Fruit fly (Drosophila melanogaster) whole organism, embryonic: ENCODE measurements around the gene CAH6.

ENCODE experiments used
- Blimp-1 ChIP-seq: fragments of 200-800 bp; sonication (Bioruptor generic); optimal IDR thresholded peaks from 3 replicates; lab custom pipeline; 2018; ENCODE audit warnings: missing biosample characterization, missing genetic modification characterization, mild to moderate bottlenecking, moderate library complexity, missing genetic modification reagents
- CG12071 ChIP-seq: fragments of 200-800 bp; sonication (Bioruptor generic); optimal IDR thresholded peaks from 3 replicates; lab custom pipeline; 2018; ENCODE audit warnings: missing biosample characterization, mild to moderate bottlenecking, missing genetic modification characterization
- CG12391 ChIP-seq: fragments of 200-800 bp; sonication (Bioruptor generic); optimal IDR thresholded peaks from 3 replicates; lab custom pipeline; 2018; ENCODE audit warnings: missing biosample characterization, mild to moderate bottlenecking, missing genetic modification characterization, moderate library complexity
- CG13424 ChIP-seq: fragments of 200-800 bp; sonication (Bioruptor generic); optimal IDR thresholded peaks from 2 replicates; lab custom pipeline; 2019; ENCODE audit warnings: missing biosample characterization, mild to moderate bottlenecking, missing genetic modification characterization, moderate library complexity
- CG17361 ChIP-seq: fragments of 200-800 bp; sonication (Bioruptor generic); IDR thresholded peaks from 3 replicates; pipeline ENCODE4 v1.3.6; 2022; ENCODE audit warnings: missing biosample characterization, missing genetic modification characterization
- CG18619 ChIP-seq: fragments of 200-800 bp; sonication (Bioruptor generic); optimal IDR thresholded peaks from 3 replicates; lab custom pipeline; 2017; ENCODE audit warnings: missing biosample characterization, mild to moderate bottlenecking, missing genetic modification characterization
- CG2116 ChIP-seq: fragments of 200-800 bp; sonication (Bioruptor generic); optimal IDR thresholded peaks from 3 replicates; lab custom pipeline; 2018; ENCODE audit warnings: missing biosample characterization, mild to moderate bottlenecking, missing genetic modification characterization
- CG34376 ChIP-seq: fragments of 200-800 bp; sonication (Bioruptor generic); optimal IDR thresholded peaks from 2 replicates; lab custom pipeline; 2018; ENCODE audit warnings: missing biosample characterization, mild to moderate bottlenecking, missing genetic modification characterization
- CG4617 ChIP-seq: fragments of 200-800 bp; sonication (Bioruptor generic); optimal IDR thresholded peaks from 3 replicates; lab custom pipeline; 2016; ENCODE audit warnings: missing biosample characterization, missing genetic modification characterization, borderline replicate concordance
- CG4854 ChIP-seq: fragments of 200-800 bp; sonication (Bioruptor generic); optimal IDR thresholded peaks from 2 replicates; lab custom pipeline; 2016; ENCODE audit warnings: missing biosample characterization, missing genetic modification characterization, inconsistent platforms
- CG6765 ChIP-seq: fragments of 200-800 bp; sonication (Bioruptor generic); optimal IDR thresholded peaks from 3 replicates; lab custom pipeline; 2017; ENCODE audit warnings: missing biosample characterization, mild to moderate bottlenecking, missing genetic modification characterization
- CG7556 ChIP-seq: fragments of 200-800 bp; sonication (Bioruptor generic); optimal IDR thresholded peaks from 2 replicates; lab custom pipeline; 2017; ENCODE audit warnings: missing biosample characterization, mild to moderate bottlenecking, missing genetic modification characterization
- CG8924 ChIP-seq: fragments of 200-800 bp; optimal IDR thresholded peaks from 3 replicates; lab custom pipeline; 2019; ENCODE audit warnings: missing biosample characterization, mild to moderate bottlenecking, missing genetic modification characterization, moderate library complexity
- CG8944 ChIP-seq: fragments of 200-800 bp; sonication (Bioruptor generic); optimal IDR thresholded peaks from 3 replicates; lab custom pipeline; 2016; ENCODE audit warnings: missing biosample characterization, missing genetic modification characterization
- CoRest ChIP-seq: fragments of 200-800 bp; sonication (Bioruptor generic); optimal IDR thresholded peaks from 3 replicates; lab custom pipeline; 2018; ENCODE audit warnings: missing biosample characterization, mild to moderate bottlenecking, missing genetic modification characterization, moderate library complexity
- CrebB ChIP-seq: fragments of 200-800 bp; sonication (Bioruptor generic); optimal IDR thresholded peaks from 3 replicates; lab custom pipeline; 2018; ENCODE audit warnings: missing biosample characterization, mild to moderate bottlenecking, missing genetic modification characterization
- HLHmδ ChIP-seq: fragments of 200-800 bp; sonication (Bioruptor generic); optimal IDR thresholded peaks from 2 replicates; lab custom pipeline; 2018; ENCODE audit warnings: missing biosample characterization, mild to moderate bottlenecking, missing genetic modification characterization, moderate library complexity
- Hr78 ChIP-seq, 2 experiments: fragments of 200-800 bp in 1 of 2; fragments of >200 bp in 1 of 2; sonication (Bioruptor generic) in 1 of 2; optimal IDR thresholded peaks; 2 replicates each; lab custom pipeline; 2017 to 2019; ENCODE audit warnings: missing biosample characterization in 2 of 2, missing genetic modification characterization in 2 of 2, mild to moderate bottlenecking in 1 of 2, moderate library complexity in 1 of 2
- Lhr ChIP-seq: fragments of 200-800 bp; sonication (Bioruptor generic); optimal IDR thresholded peaks from 3 replicates; lab custom pipeline; 2017; ENCODE audit warnings: mild to moderate bottlenecking, missing biosample characterization, missing genetic modification reagents, missing genetic modification characterization
- MTF-1 ChIP-seq: fragments of 200-800 bp; sonication (Bioruptor generic); optimal IDR thresholded peaks from 2 replicates; lab custom pipeline; 2018; ENCODE audit warnings: missing biosample characterization, mild to moderate bottlenecking, missing genetic modification characterization, borderline replicate concordance
- Neu2 ChIP-seq: fragments of 200-800 bp; sonication (Bioruptor generic); optimal IDR thresholded peaks from 3 replicates; lab custom pipeline; 2016; ENCODE audit warnings: missing biosample characterization, missing genetic modification characterization, borderline replicate concordance
- Side ChIP-seq: fragments of 200-800 bp; sonication (Bioruptor generic); optimal IDR thresholded peaks from 2 replicates; lab custom pipeline; 2016; ENCODE audit warnings: missing biosample characterization, missing genetic modification characterization
- Sox100B ChIP-seq: fragments of 200-800 bp; sonication (Bioruptor generic); optimal IDR thresholded peaks from 3 replicates; lab custom pipeline; 2018; ENCODE audit warnings: missing biosample characterization, mild to moderate bottlenecking, missing genetic modification characterization
- YL-1 ChIP-seq: fragments of 200-800 bp; sonication (Bioruptor generic); optimal IDR thresholded peaks from 3 replicates; lab custom pipeline; 2017; ENCODE audit warnings: missing biosample characterization, mild to moderate bottlenecking, missing genetic modification characterization
- ac ChIP-seq: fragments of 200-800 bp; sonication (Bioruptor generic); optimal IDR thresholded peaks from 3 replicates; lab custom pipeline; 2017; ENCODE audit warnings: missing biosample characterization, mild to moderate bottlenecking, missing genetic modification characterization
- bowl ChIP-seq: fragments of 200-800 bp; sonication (Bioruptor generic); IDR thresholded peaks from 2 replicates; pipeline ENCODE4 v1.3.6; 2022; ENCODE audit warnings: missing biosample characterization, missing genetic modification characterization
- bsh ChIP-seq, 2 experiments: fragments of 200-800 bp; sonication (Bioruptor generic); optimal IDR thresholded peaks; 2 replicates each; lab custom pipeline; 2017 to 2018; ENCODE audit warnings: mild to moderate bottlenecking in 2 of 2, missing biosample characterization in 2 of 2, missing genetic modification characterization in 2 of 2, moderate library complexity in 1 of 2
- cato ChIP-seq: fragments of 200-800 bp; sonication (Bioruptor generic); optimal IDR thresholded peaks from 2 replicates; lab custom pipeline; 2016; ENCODE audit warnings: missing biosample characterization, missing genetic modification characterization, borderline replicate concordance
- ci ChIP-seq: fragments of 200-800 bp; sonication (Bioruptor generic); IDR thresholded peaks from 3 replicates; pipeline ENCODE4 v1.3.6; 2022; ENCODE audit warnings: missing biosample characterization, missing genetic modification characterization
- corto ChIP-seq: fragments of 200-800 bp; sonication (Bioruptor generic); optimal IDR thresholded peaks from 2 replicates; lab custom pipeline; 2016; ENCODE audit warnings: missing biosample characterization, mild to moderate bottlenecking, missing genetic modification characterization, moderate library complexity
- crc ChIP-seq: fragments of 200-800 bp; sonication (Bioruptor generic); optimal IDR thresholded peaks from 2 replicates; lab custom pipeline; 2016; ENCODE audit warnings: missing biosample characterization, missing genetic modification characterization
- da ChIP-seq: fragments of 200-800 bp; sonication (Bioruptor generic); optimal IDR thresholded peaks from 2 replicates; lab custom pipeline; 2016; ENCODE audit warnings: missing biosample characterization, missing genetic modification characterization
- dm ChIP-seq: fragments of 200-800 bp; sonication (Bioruptor generic); optimal IDR thresholded peaks from 3 replicates; lab custom pipeline; 2016; ENCODE audit warnings: missing biosample characterization, missing genetic modification characterization
- dmrt11E ChIP-seq: fragments of 200-800 bp; sonication (Bioruptor generic); optimal IDR thresholded peaks from 3 replicates; lab custom pipeline; 2018; ENCODE audit warnings: missing biosample characterization, mild to moderate bottlenecking, missing genetic modification characterization, moderate library complexity
- dmrt99B ChIP-seq: fragments of 200-800 bp; sonication (Bioruptor generic); optimal IDR thresholded peaks from 2 replicates; lab custom pipeline; 2018; ENCODE audit warnings: missing biosample characterization, mild to moderate bottlenecking, missing genetic modification characterization, moderate library complexity
- exex ChIP-seq: fragments of 200-800 bp; sonication (Bioruptor generic); optimal IDR thresholded peaks from 4 replicates; lab custom pipeline; 2018; ENCODE audit warnings: missing biosample characterization, mild to moderate bottlenecking, missing genetic modification characterization, moderate library complexity
- fru ChIP-seq: fragments of >200 bp; optimal IDR thresholded peaks from 2 replicates; lab custom pipeline; 2017
- ftz-f1 ChIP-seq: fragments of 200-800 bp; sonication (Bioruptor generic); optimal IDR thresholded peaks from 2 replicates; lab custom pipeline; 2016; ENCODE audit warnings: missing biosample characterization, missing genetic modification characterization
- gem ChIP-seq: fragments of 200-800 bp; sonication (Bioruptor generic); optimal IDR thresholded peaks from 2 replicates; lab custom pipeline; 2019; ENCODE audit warnings: missing biosample characterization, mild to moderate bottlenecking, missing genetic modification characterization, moderate library complexity
- gsb-n ChIP-seq: fragments of 200-800 bp; sonication (Bioruptor generic); optimal IDR thresholded peaks from 3 replicates; lab custom pipeline; 2018; ENCODE audit warnings: missing biosample characterization, mild to moderate bottlenecking, missing genetic modification characterization
- oc ChIP-seq: fragments of 200-800 bp; sonication (Bioruptor generic); optimal IDR thresholded peaks from 2 replicates; lab custom pipeline; 2018; ENCODE audit warnings: missing biosample characterization, mild to moderate bottlenecking, missing genetic modification characterization, moderate library complexity
- stc ChIP-seq: fragments of 200-800 bp; sonication (Bioruptor generic); IDR thresholded peaks from 2 replicates; pipeline ENCODE4 v1.3.6; 2022; ENCODE audit warnings: missing biosample characterization, missing genetic modification characterization
- toy ChIP-seq: fragments of 200-800 bp; sonication (Bioruptor generic); IDR thresholded peaks from 2 replicates; pipeline ENCODE4 v1.3.6; 2022; ENCODE audit warnings: missing biosample characterization, missing genetic modification characterization
- unpg ChIP-seq: fragments of 200-800 bp; sonication (Bioruptor generic); optimal IDR thresholded peaks from 3 replicates; lab custom pipeline; 2018; ENCODE audit warnings: missing biosample characterization, mild to moderate bottlenecking, missing genetic modification characterization, moderate library complexity
- vvl ChIP-seq: fragments of 200-800 bp; sonication (Bioruptor generic); IDR thresholded peaks from 2 replicates; pipeline ENCODE4 v1.3.6; 2022; ENCODE audit warnings: missing biosample characterization, missing genetic modification characterization
- zf30C ChIP-seq: fragments of 200-800 bp; sonication (Bioruptor generic); optimal IDR thresholded peaks from 3 replicates; lab custom pipeline; 2018; ENCODE audit warnings: missing biosample characterization, mild to moderate bottlenecking, missing genetic modification characterization

CAH6 gene

DNA sequence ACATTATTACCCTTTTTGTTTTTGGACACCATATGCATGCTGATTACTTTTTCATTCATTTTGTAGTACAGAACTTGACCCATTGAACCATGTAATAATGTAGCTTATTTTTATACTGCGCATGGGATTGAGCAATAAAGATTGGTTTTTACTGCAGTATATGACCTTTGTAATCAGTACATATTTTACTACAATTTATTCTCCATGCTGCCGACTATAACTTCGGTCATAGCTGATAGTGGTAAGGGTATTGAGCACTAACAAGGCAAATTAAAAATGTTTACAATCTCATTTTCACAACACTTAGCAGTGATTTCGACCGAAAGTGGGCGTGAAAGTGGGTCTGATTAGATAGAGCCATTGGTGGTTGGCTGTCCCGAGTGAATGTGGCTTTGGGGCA lies 49.1 kb downstream of the CAH6 start (continued):
- TF ChIP-seq CG12391 (tag; lab: Kevin White, UChicago): peak; percentile 1
- TF ChIP-seq Neu2: no peak
- no peak for TF ChIP-seq Sox100B (GFP tag; lab: Kevin White, UChicago)

DNA sequence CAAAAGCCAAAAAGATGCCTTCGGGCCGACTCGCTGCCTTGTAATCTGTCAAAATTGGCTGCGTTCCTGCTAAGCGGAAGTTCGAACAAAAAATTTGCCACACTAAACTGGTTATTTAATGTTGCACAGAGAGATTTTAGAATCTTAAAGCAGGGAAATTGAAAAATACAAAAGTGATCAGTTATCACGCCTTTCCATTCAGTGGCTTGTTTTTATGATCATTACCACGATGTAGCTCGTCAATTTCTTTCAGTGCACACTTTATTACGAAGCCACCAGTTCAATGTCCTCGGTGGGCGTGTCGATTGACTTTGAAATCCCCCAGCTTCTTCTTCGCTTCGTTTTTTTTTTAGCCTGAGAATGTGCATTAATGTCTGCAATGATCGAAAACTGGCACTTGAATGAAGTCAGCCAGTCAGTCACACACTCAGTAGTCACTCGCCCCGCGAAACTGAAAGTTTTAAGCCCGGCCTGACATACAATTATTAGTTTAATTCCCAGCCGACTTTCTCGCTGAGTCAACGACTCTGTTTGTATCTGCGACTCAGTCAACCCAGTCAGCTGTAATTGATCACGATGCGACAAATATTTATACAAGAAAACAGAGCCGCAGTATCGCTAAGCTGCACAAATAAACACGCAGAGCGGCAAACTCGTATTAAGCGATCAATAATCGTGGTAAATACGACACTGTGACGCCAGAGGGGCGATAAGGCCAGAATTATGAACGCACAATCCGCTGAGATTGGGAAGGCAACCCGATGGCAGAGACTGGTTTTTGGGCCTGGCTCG lies 51.7 kb downstream of the CAH6 start:
- TF ChIP-seq cato (GFP tag; lab: Kevin White, UChicago) (no peak), ftz-f1 (no peak), YL-1 (peak; percentile 14), dmrt99B (tag; lab: Kevin White, UChicago) (peak; percentile 54), unpg (GFP tag; lab: Kevin White, UChicago) (peak; percentile 50), CG4617 (GFP tag; lab: Kevin White, UChicago) (no peak), stc (GFP tag; lab: Robert Waterston, UW) (no peak), CG6765 (no peak), CrebB (tag; lab: Kevin White, UChicago) (peak; percentile 38), HLHmδ (peak; percentile 60), exex (tag; lab: Kevin White, UChicago) (no peak), CG8924 (tag; lab: Kevin White, UChicago) (peak; percentile 21), CoRest (peak; percentile 38), bowl (GFP tag; lab: Robert Waterston, UW) (no peak), CG7556 (GFP tag; lab: Kevin White, UChicago) (peak; percentile 34), Lhr (GFP tag; lab: Kevin White, UChicago) (peak; percentile 9), gsb-n (tag; lab: Kevin White, UChicago) (peak; percentile 78), corto (GFP tag; lab: Kevin White, UChicago) (peak; percentile 50), MTF-1 (GFP tag; lab: Kevin White, UChicago) (peak; percentile 68), CG13424 (peak; percentile 43), da (GFP tag; lab: Kevin White, UChicago) (peak; percentile 32), oc (tag; lab: Kevin White, UChicago) (peak; percentile 89), crc (GFP tag; lab: Kevin White, UChicago) (no peak), zf30C (no peak), CG17361 (GFP tag; lab: Robert Waterston, UW) (0 out of 3 replicates have a peak, but pooled peaks have one; percentile 43), Hr78 (GFP tag; optimal IDR thresholded peaks at IDR 0.05; lab: Kevin White, UChicago) (peak in 1 of 2 experiments; percentile 42), gem (tag; lab: Kevin White, UChicago) (peak; percentile 48), bsh (GFP tag; optimal IDR thresholded peaks at IDR 0.05; lab: Kevin White, UChicago) (peak in 1 of 2 experiments; percentile 72), Blimp-1 (peak; percentile 77), ci (GFP tag; lab: Robert Waterston, UW) (peak; percentile 79), CG8944 (GFP tag; lab: Kevin White, UChicago) (peak; percentile 29), toy (GFP tag; lab: Robert Waterston, UW) (no peak), vvl (GFP tag; lab: Robert Waterston, UW) (peak; percentile 57), CG4854 (no peak), Side (GFP tag; lab: Kevin White, UChicago) (peak; percentile 25), CG18619 (GFP tag; lab: Kevin White, UChicago) (peak; percentile 15), CG2116 (GFP tag; lab: Kevin White, UChicago) (peak; percentile 10), fru (lab: Kevin White, UChicago) (no peak), dmrt11E (tag; lab: Kevin White, UChicago) (peak; percentile 74), dm (no peak), CG34376 (no peak), ac (GFP tag; lab: Kevin White, UChicago) (peak; percentile 27), CG12071 (GFP tag; lab: Kevin White, UChicago) (peak; percentile 54)
